Fruit fly (Drosophila melanogaster): Measurements from ENCODE around the gene Mesh1.
A peak's percentile ranks its signal among the peaks of the same experiment; 100 is the strongest.

Mesh1 gene

dm6 chr3R:29157418-29158398 is 44.6 kb downstream of the Mesh1 start, which contains the start of gene rdog (continued):
- peak; percentile 57 to 74 for TF ChIP-seq Trl (optimal IDR thresholded peaks at IDR 0.05)
- TF ChIP-seq Trl (GFP tag; optimal IDR thresholded peaks at IDR 0.05) = peak; percentile 76
- peak; percentile 80 for TF ChIP-seq Dip3 (GFP tag; optimal IDR thresholded peaks at IDR 0.05)
- TF ChIP-seq eyg (GFP tag; optimal IDR thresholded peaks at IDR 0.05) = peak; percentile 33
- TF ChIP-seq cad (GFP tag; optimal IDR thresholded peaks at IDR 0.05) = no peak
- no peak for TF ChIP-seq C15 (GFP tag; IDR thresholded peaks at IDR 0.05)
- peak; percentile 88 for TF ChIP-seq chn (GFP tag; optimal IDR thresholded peaks at IDR 0.05)
- peak; percentile 87 for TF ChIP-seq CG10543 (GFP tag; optimal IDR thresholded peaks at IDR 0.05)
- peak; percentile 63 for TF ChIP-seq en (GFP tag; optimal IDR thresholded peaks at IDR 0.05)
- 0 out of 2 replicates have a peak, but pooled peaks have one; percentile 25 for TF ChIP-seq Scr (GFP tag; IDR thresholded peaks at IDR 0.05; ENCODE audit: partially characterized antibody)
- peak; percentile 56 for TF ChIP-seq Fer3 (tag; optimal IDR thresholded peaks at IDR 0.05)
- peak; percentile 59 for TF ChIP-seq Asciz (GFP tag; optimal IDR thresholded peaks at IDR 0.05)
- TF ChIP-seq CG10209 (GFP tag; optimal IDR thresholded peaks at IDR 0.05) = peak; percentile 81
- TF ChIP-seq CG4730 (GFP tag; IDR thresholded peaks at IDR 0.05) = no peak
- TF ChIP-seq CG31388 (GFP tag; optimal IDR thresholded peaks at IDR 0.05) = peak; percentile 65
- TF ChIP-seq sob (GFP tag; IDR thresholded peaks at IDR 0.05) = peak; percentile 60
- TF ChIP-seq bcd (GFP tag; optimal IDR thresholded peaks at IDR 0.05) = peak; percentile 82
- TF ChIP-seq inv (GFP tag; IDR thresholded peaks at IDR 0.05; ENCODE audit: partially characterized antibody) = no peak
- peak; percentile 67 for TF ChIP-seq ab (GFP tag; optimal IDR thresholded peaks at IDR 0.05)
- peak; percentile 3 for TF ChIP-seq CG4707 (GFP tag; optimal IDR thresholded peaks at IDR 0.05)
- peak in 1 of 2 experiments; percentile 96 for TF ChIP-seq tll (GFP tag; optimal IDR thresholded peaks at IDR 0.05)
- peak; percentile 89 for TF ChIP-seq CG9727 (GFP tag; optimal IDR thresholded peaks at IDR 0.05)
- peak; percentile 82 for TF ChIP-seq dmrt11E (tag; optimal IDR thresholded peaks at IDR 0.05)
- peak; percentile 57 for TF ChIP-seq CG5245 (GFP tag; optimal IDR thresholded peaks at IDR 0.05)
- TF ChIP-seq knrl (GFP tag; IDR thresholded peaks at IDR 0.05; ENCODE audit: partially characterized antibody) = no peak; the same call in 2 of the 3 replicates
- no peak for TF ChIP-seq CG1832 (GFP tag; optimal IDR thresholded peaks at IDR 0.05)
- peak; percentile 77 for TF ChIP-seq sug (tag; optimal IDR thresholded peaks at IDR 0.05)
- TF ChIP-seq ems (GFP tag; optimal IDR thresholded peaks at IDR 0.05) = peak; percentile 24
- TF ChIP-seq CG10431 (GFP tag; optimal IDR thresholded peaks at IDR 0.05) = no peak
- no peak for TF ChIP-seq Poxn (GFP tag; IDR thresholded peaks at IDR 0.05)
- peak; percentile 49 for TF ChIP-seq lbe (GFP tag; optimal IDR thresholded peaks at IDR 0.05)
- no peak for TF ChIP-seq CG7372 (GFP tag; IDR thresholded peaks at IDR 0.05)
- TF ChIP-seq ssp (GFP tag; IDR thresholded peaks at IDR 0.05) = peak; percentile 51; the same call in 1 of the 2 replicates
- no peak for TF ChIP-seq gsb (GFP tag; IDR thresholded peaks at IDR 0.05)
- peak; percentile 75 for TF ChIP-seq CG11504 (tag; optimal IDR thresholded peaks at IDR 0.05)
- TF ChIP-seq CG7786 (GFP tag; optimal IDR thresholded peaks at IDR 0.05) = peak; percentile 80
- peak; percentile 40; the same call in 1 of the 2 replicates for TF ChIP-seq NFAT (GFP tag; IDR thresholded peaks at IDR 0.05)
- no peak for TF ChIP-seq jigr1 (GFP tag; IDR thresholded peaks at IDR 0.05)
- no peak for TF ChIP-seq bab2 (GFP tag; optimal IDR thresholded peaks at IDR 0.05)
- peak; percentile 4 for TF ChIP-seq tup (GFP tag; optimal IDR thresholded peaks at IDR 0.05)
- TF ChIP-seq CG10959 (GFP tag; IDR thresholded peaks at IDR 0.05) = no peak
- TF ChIP-seq org-1 (GFP tag; optimal IDR thresholded peaks at IDR 0.05) = peak; percentile 68
- peak; percentile 12; the same call in 1 of the 2 replicates for TF ChIP-seq Bgb (GFP tag; IDR thresholded peaks at IDR 0.05; ENCODE audit: partially characterized antibody)
- no peak for TF ChIP-seq Hey (tag; optimal IDR thresholded peaks at IDR 0.05)
- TF ChIP-seq Optix (GFP tag; IDR thresholded peaks at IDR 0.05) = peak; percentile 72; the same call in 2 of the 3 replicates
- no peak for TF ChIP-seq HLHmδ (GFP tag; optimal IDR thresholded peaks at IDR 0.05)
- peak; percentile 61 for TF ChIP-seq CG1529 (GFP tag; optimal IDR thresholded peaks at IDR 0.05)
- peak; percentile 70 for TF ChIP-seq CG10654 (GFP tag; optimal IDR thresholded peaks at IDR 0.05)
